Worm (Caenorhabditis elegans): ENCODE results near the gene F15D4.4.

Gene F15D4.4

DNA sequence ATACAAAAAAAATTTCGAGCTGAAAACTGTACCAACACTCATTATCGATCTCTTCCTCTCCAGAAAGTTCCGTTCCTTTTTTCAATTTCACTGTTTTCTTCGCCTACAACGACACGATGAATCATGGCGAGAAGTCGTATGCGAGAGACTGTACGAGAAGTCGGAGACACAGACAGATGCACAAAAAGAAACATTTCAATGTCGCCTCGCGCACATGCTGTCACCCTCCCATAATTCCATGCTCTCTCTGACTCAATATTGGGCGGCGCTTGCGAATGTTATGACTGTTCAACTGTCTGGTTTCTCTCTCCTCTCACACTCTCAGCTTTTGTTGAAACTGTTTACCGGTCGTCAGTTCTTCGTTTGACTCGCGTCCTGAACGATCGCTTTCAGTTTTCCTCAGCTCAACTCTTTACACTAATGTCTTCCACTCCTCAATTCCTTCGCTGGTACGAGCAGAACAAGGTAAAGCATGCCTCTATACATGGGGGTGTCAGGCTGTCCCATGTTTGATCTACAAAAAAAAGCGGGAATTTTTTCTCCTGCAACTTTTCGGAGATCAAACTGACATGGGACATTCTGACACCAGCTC lies 46.1 kb downstream of the F15D4.4 start (continued):
- TF ChIP-seq ztf-6 (GFP tag; IDR thresholded peaks at IDR 0.05), result no peak
- TF ChIP-seq rpc-1 (optimal IDR thresholded peaks at IDR 0.05), result no peak
- no peak for TF ChIP-seq rpc-1 (tag; optimal IDR thresholded peaks at IDR 0.05)
- peak; percentile 8 for TF ChIP-seq lin-54 (GFP tag; optimal IDR thresholded peaks at IDR 0.05)

DNA sequence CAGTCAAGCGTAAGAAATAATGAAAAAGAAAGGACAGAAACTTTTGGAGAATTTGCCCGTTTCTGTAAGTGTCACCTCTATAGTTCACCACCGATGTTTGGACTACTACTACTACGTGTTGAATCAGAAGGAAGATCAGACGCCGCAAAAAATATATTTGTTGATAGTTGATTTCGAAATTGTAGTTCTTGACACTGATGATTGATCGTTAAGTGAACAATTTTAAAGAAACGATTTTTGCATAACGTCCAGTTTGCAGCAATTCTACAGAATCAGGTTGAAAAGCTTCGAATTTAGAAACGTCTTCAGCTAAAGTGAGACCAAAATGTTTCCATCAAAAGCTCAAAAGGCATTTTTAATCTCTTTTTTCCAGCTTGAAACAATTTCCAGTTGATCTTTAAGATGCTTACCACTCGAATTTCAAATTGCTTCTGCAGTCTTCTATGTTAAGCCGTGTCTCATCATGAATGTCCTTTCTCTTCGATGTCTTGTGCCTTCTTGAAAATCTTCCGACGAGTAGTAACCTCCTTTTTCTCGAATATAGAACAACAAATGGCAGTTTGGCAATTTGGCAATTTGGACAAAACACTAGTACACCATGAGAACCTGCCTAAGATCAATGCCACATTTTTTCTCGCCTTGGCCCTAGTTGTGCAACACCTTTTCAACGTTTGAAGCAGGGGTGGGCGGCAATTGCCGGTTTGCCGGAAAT lies 47.1 kb downstream of the F15D4.4 start:
- TF ChIP-seq B0336.3 (GFP tag; IDR thresholded peaks at IDR 0.05), result no peak
- 0 out of 2 replicates have a peak, but pooled peaks have one; percentile 7 for TF ChIP-seq Y53G8AR.9 (GFP tag; conservative IDR thresholded peaks at IDR 0.05)
- peak; percentile 3 for TF ChIP-seq snpc-1.1 (tag; optimal IDR thresholded peaks at IDR 0.05; ENCODE audit: insufficient read depth)

DNA sequence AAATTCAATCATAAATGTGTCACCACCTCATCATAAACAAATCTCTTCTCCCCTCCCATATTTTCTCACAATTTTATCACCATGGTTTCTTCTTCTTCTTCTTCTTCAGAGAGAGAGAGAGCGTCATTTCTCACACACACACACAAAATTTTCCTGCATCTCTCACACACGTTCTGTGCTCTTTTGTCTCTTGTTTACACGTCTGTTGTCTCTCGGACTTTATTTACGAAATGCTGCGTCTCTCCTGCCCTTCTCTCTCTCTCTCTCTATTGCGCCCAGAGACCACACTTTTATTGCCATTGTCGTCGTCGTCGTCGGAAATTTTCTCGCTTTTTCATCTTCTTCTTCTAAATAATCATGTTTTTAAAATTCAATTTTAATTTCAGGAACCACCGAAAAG lies 47.8 kb downstream of the F15D4.4 start, which contains the start of gene lec-1:
lec-1 (plus strand) TSS at position 387 of the 400 bp plus-strand sequence.
- no peak for TF ChIP-seq attf-5 (GFP tag; optimal IDR thresholded peaks at IDR 0.05)
- TF ChIP-seq Y56A3A.18 (GFP tag; IDR thresholded peaks at IDR 0.05), result no peak
- no peak for TF ChIP-seq lir-1 (GFP tag; conservative IDR thresholded peaks at IDR 0.05)
- no peak for TF ChIP-seq ekl-4 (GFP tag; IDR thresholded peaks at IDR 0.05)
- TF ChIP-seq gei-17 (GFP tag; optimal IDR thresholded peaks at IDR 0.05), result no peak
- no peak for TF ChIP-seq chd-7 (tag; optimal IDR thresholded peaks at IDR 0.05)
- TF ChIP-seq madf-6 (GFP tag; IDR thresholded peaks at IDR 0.05), result no peak
- TF ChIP-seq lag-1 (GFP tag; IDR thresholded peaks at IDR 0.05), result no peak
- no peak for TF ChIP-seq nhr-120 (GFP tag; IDR thresholded peaks at IDR 0.05)
- no peak for TF ChIP-seq attf-3 (GFP tag; conservative IDR thresholded peaks at IDR 0.05)
- no peak for TF ChIP-seq T07F8.4 (tag; optimal IDR thresholded peaks at IDR 0.05)
- peak; percentile 79; the same call in 1 of the 2 replicates for TF ChIP-seq hmg-1.2 (GFP tag; IDR thresholded peaks at IDR 0.05)
- peak in 1 of 2 experiments; percentile 6 for TF ChIP-seq let-607 (tag; optimal IDR thresholded peaks at IDR 0.05)
- peak; percentile 45 for TF ChIP-seq lin-40 (tag; optimal IDR thresholded peaks at IDR 0.05)
- TF ChIP-seq unc-62 (GFP tag; optimal IDR thresholded peaks at IDR 0.05), result no peak
- TF ChIP-seq snpc-1.3 (tag; optimal IDR thresholded peaks at IDR 0.05; ENCODE audit: insufficient read depth), result no peak
- no peak for TF ChIP-seq rpc-1 (optimal IDR thresholded peaks at IDR 0.05)
- no peak for TF ChIP-seq rpc-1 (tag; optimal IDR thresholded peaks at IDR 0.05)
- peak; percentile 1 for TF ChIP-seq lin-54 (GFP tag; optimal IDR thresholded peaks at IDR 0.05)
- TF ChIP-seq him-1 (tag; optimal IDR thresholded peaks at IDR 0.05), result no peak
- no peak for TF ChIP-seq tbp1 (GFP tag; optimal IDR thresholded peaks at IDR 0.05)
- TF ChIP-seq Y53G8AR.9 (GFP tag; conservative IDR thresholded peaks at IDR 0.05), result no peak
- TF ChIP-seq hrde-1 (tag; optimal IDR thresholded peaks at IDR 0.05; ENCODE audit: borderline replicate concordance), result no peak
- TF ChIP-seq ztf-22 (GFP tag; optimal IDR thresholded peaks at IDR 0.05), result no peak
- TF ChIP-seq lin-35 (GFP tag; optimal IDR thresholded peaks at IDR 0.05), result peak in 1 of 3 experiments; percentile 16
- TF ChIP-seq snpc-4 (GFP tag; optimal IDR thresholded peaks at IDR 0.05), result no peak
- peak in 2 of 4 experiments; percentile 0 to 8 for TF ChIP-seq snpc-4 (tag; optimal IDR thresholded peaks at IDR 0.05)
- TF ChIP-seq K12H6.12 (tag; optimal IDR thresholded peaks at IDR 0.05), result peak; percentile 24
- TF ChIP-seq hlh-12 (tag; optimal IDR thresholded peaks at IDR 0.05), result no peak
- no peak for TF ChIP-seq hmg-20 (GFP tag; IDR thresholded peaks at IDR 0.05)
- TF ChIP-seq ceh-58 (GFP tag; IDR thresholded peaks at IDR 0.05), result no peak
- no peak for TF ChIP-seq aptf-2 (GFP tag; conservative IDR thresholded peaks at IDR 0.05)
- TF ChIP-seq egl-44 (GFP tag; IDR thresholded peaks at IDR 0.05), result no peak
- TF ChIP-seq cebp-1 (GFP tag; IDR thresholded peaks at IDR 0.05), result no peak
- peak; percentile 55 for TF ChIP-seq cebp-1 (tag; optimal IDR thresholded peaks at IDR 0.05)
- no peak for TF ChIP-seq K11D2.4 (GFP tag; IDR thresholded peaks at IDR 0.05)
- TF ChIP-seq dox-1 (GFP tag; IDR thresholded peaks at IDR 0.05), result peak; percentile 55; the same call in 1 of the 2 replicates
- TF ChIP-seq ZK185.1 (tag; optimal IDR thresholded peaks at IDR 0.05; ENCODE audit: poor library complexity, severe bottlenecking), result peak; percentile 12
- no peak for TF ChIP-seq F57A8.1 (GFP tag; optimal IDR thresholded peaks at IDR 0.05)
